Worm (Caenorhabditis elegans) whole organism, late embryonic: ENCODE measurements around the gene pges-2.

Experiments
- fkh-10 ChIP-seq: fragments of 150-350 bp; optimal IDR thresholded peaks from 2 replicates; lab custom pipeline; 2014; ENCODE audit warnings: missing biosample characterization, missing genetic modification reagents, missing genetic modification characterization
- nhr-11 ChIP-seq: fragments of 150-350 bp; optimal IDR thresholded peaks from 2 replicates; lab custom pipeline; 2014; ENCODE audit warnings: missing biosample characterization, missing genetic modification characterization
- pat-9 ChIP-seq: fragments of 200-800 bp; sonication (Bioruptor generic); optimal IDR thresholded peaks from 2 replicates; lab custom pipeline; 2018; ENCODE audit warnings: mild to moderate bottlenecking, missing genetic modification characterization, moderate library complexity, missing compliant biosample characterization

DNA sequence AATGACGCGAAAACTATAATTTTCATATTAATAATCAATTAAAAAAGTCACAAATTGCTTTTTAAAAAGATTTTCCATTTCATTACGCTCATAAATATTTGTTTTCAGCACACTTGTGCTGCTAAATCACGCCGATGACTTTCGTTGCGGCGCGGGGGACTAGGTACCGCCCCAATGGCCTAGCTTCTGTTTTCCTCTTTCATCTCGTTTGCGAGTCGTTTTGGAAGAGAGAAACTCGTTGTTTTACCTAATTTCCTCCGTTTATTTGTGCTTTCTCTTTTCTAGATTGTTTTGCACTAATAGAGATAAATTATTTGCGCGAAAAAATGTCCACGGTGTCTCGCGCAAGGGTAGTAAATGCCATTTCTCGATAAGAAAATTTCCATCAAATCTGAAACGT lies 13.4 kb upstream of the pges-2 start:
- no peak for TF ChIP-seq nhr-11
- TF ChIP-seq fkh-10 (GFP tag; lab: Kevin White, UChicago): no peak
- TF ChIP-seq pat-9 (tag; lab: Kevin White, UChicago): no peak
